Worm (Caenorhabditis elegans) whole organism, young adult: Measurements from ENCODE around the gene zyg-11.

Source experiments
- F55B11.4 ChIP-seq: sonication (generic microtip); optimal IDR thresholded peaks from 2 replicates; lab custom pipeline; 2016; ENCODE audit warnings: missing compliant biosample characterization, missing genetic modification characterization, borderline replicate concordance; ENCODE audit not compliant: insufficient read depth
- Y56A3A.18 ChIP-seq: fragments of 200-800 bp; sonication (Bioruptor generic); IDR thresholded peaks from 2 replicates; pipeline ENCODE4 v1.3.6; 2022; ENCODE audit warnings: missing genetic modification reagents, missing genetic modification characterization, missing compliant biosample characterization
- bed-1 ChIP-seq: fragments of 200-800 bp; sonication (Bioruptor generic); IDR thresholded peaks from 2 replicates; pipeline ENCODE4 v1.3.6; 2022; ENCODE audit warnings: missing genetic modification reagents, missing genetic modification characterization, missing compliant biosample characterization
- ceh-58 ChIP-seq: fragments of 200-800 bp; sonication (Bioruptor generic); IDR thresholded peaks from 2 replicates; pipeline ENCODE4 v1.3.6; 2022; ENCODE audit warnings: missing genetic modification characterization, missing compliant biosample characterization
- lin-35 ChIP-seq, 3 experiments: fragments of 150-350 bp in 2 of 3; sonication (generic microtip) in 1 of 3; optimal IDR thresholded peaks; 2 replicates each; lab custom pipeline; 2014 to 2018; ENCODE audit warnings: missing biosample characterization in 3 of 3, missing genetic modification characterization in 3 of 3, missing genetic modification reagents in 3 of 3
- nhr-90 ChIP-seq: sonication (generic microtip); optimal IDR thresholded peaks from 2 replicates; lab custom pipeline; 2016; ENCODE audit warnings: missing genotype, mild to moderate bottlenecking, missing genetic modification characterization, missing compliant biosample characterization
- snpc-1.3 ChIP-seq: sonication (generic microtip); optimal IDR thresholded peaks from 2 replicates; lab custom pipeline; 2017; ENCODE audit warnings: missing genetic modification characterization, mild to moderate bottlenecking, missing compliant biosample characterization, antibody characterized with exemption, moderate library complexity, missing genotype, missing genetic modification reagents; ENCODE audit not compliant: insufficient read depth
- ztf-18 ChIP-seq: sonication (generic microtip); optimal IDR thresholded peaks from 2 replicates; lab custom pipeline; 2016; ENCODE audit warnings: missing genotype, mild to moderate bottlenecking, missing genetic modification characterization, missing compliant biosample characterization

- no peak for TF ChIP-seq nhr-90 (tag; lab: Kevin White, UChicago)
- no peak for TF ChIP-seq F55B11.4 (tag; lab: Kevin White, UChicago)
- TF ChIP-seq lin-35 (GFP tag; optimal IDR thresholded peaks at IDR 0.05; lab: Kevin White, UChicago), result no peak
- no peak for TF ChIP-seq ztf-18 (tag; lab: Kevin White, UChicago)
- no peak for TF ChIP-seq Y56A3A.18 (GFP tag; lab: Robert Waterston, UW)
- TF ChIP-seq snpc-1.3 (tag; lab: Kevin White, UChicago), result no peak
- TF ChIP-seq bed-1 (GFP tag; lab: Robert Waterston, UW), result no peak
- TF ChIP-seq ceh-58 (GFP tag; lab: Robert Waterston, UW), result no peak
Observed at ce11 chrII:8037246-8037645, 19.8 kb downstream of the zyg-11 start, which contains the start of gene arp-6.
